Worm (Caenorhabditis elegans): Measurements from ENCODE around the gene ost-1.

Gene ost-1

ce11 chrIV:1093870-1094564 is 13.2 kb upstream of the ost-1 start, which contains the start of the genes cct-8 and Y55F3AR.2 (continued):
- peak; percentile 39 for TF ChIP-seq mbf-1 (tag; optimal IDR thresholded peaks at IDR 0.05)
- TF ChIP-seq ztf-4 (tag; optimal IDR thresholded peaks at IDR 0.05): peak; percentile 96
- peak; percentile 79 for TF ChIP-seq ceh-16 (tag; optimal IDR thresholded peaks at IDR 0.05)
- peak; percentile 100 for TF ChIP-seq lsy-2 (tag; optimal IDR thresholded peaks at IDR 0.05)
- no peak for TF ChIP-seq alr-1 (tag; optimal IDR thresholded peaks at IDR 0.05)
- peak; percentile 69 for TF ChIP-seq unc-62 (GFP tag; optimal IDR thresholded peaks at IDR 0.05)
- TF ChIP-seq ztf-11 (tag; optimal IDR thresholded peaks at IDR 0.05): peak; percentile 80
- peak; percentile 92 for TF ChIP-seq nhr-10 (tag; optimal IDR thresholded peaks at IDR 0.05)
- TF ChIP-seq skn-1 (tag; optimal IDR thresholded peaks at IDR 0.05): peak; percentile 77
- peak; percentile 98 for TF ChIP-seq sma-3 (GFP tag; optimal IDR thresholded peaks at IDR 0.05)
- TF ChIP-seq snpc-4 (tag; optimal IDR thresholded peaks at IDR 0.05): peak; percentile 81
- TF ChIP-seq unc-39 (tag; optimal IDR thresholded peaks at IDR 0.05): no peak
- TF ChIP-seq lin-11 (tag; optimal IDR thresholded peaks at IDR 0.05): peak; percentile 99
- peak; percentile 97 for TF ChIP-seq lin-13 (GFP tag; optimal IDR thresholded peaks at IDR 0.05)
- peak; percentile 51 for TF ChIP-seq aly-2 (tag; optimal IDR thresholded peaks at IDR 0.05)

ce11 chrIV:1096154-1096553 is 11.0 kb upstream of the ost-1 start:
- no peak for TF ChIP-seq dmd-4 (tag; optimal IDR thresholded peaks at IDR 0.05)
- TF ChIP-seq nhr-77 (tag; optimal IDR thresholded peaks at IDR 0.05): no peak
- no peak for TF ChIP-seq lin-13 (GFP tag; optimal IDR thresholded peaks at IDR 0.05)
- no peak for TF ChIP-seq unc-39 (tag; optimal IDR thresholded peaks at IDR 0.05)
- no peak for TF ChIP-seq nhr-10 (tag; optimal IDR thresholded peaks at IDR 0.05)
- TF ChIP-seq blmp-1 (tag; optimal IDR thresholded peaks at IDR 0.05; ENCODE audit: insufficient read depth): no peak
- no peak for TF ChIP-seq snpc-4 (tag; optimal IDR thresholded peaks at IDR 0.05)
- no peak for TF ChIP-seq nhr-237 (tag; optimal IDR thresholded peaks at IDR 0.05)
- TF ChIP-seq crh-2 (tag; optimal IDR thresholded peaks at IDR 0.05): no peak
- no peak for TF ChIP-seq nhr-11 (tag; optimal IDR thresholded peaks at IDR 0.05)
- TF ChIP-seq mab-5 (tag; optimal IDR thresholded peaks at IDR 0.05): no peak
- no peak for TF ChIP-seq nhr-12 (tag; optimal IDR thresholded peaks at IDR 0.05)
- TF ChIP-seq F13H6.1 (tag; optimal IDR thresholded peaks at IDR 0.05): no peak
- no peak for TF ChIP-seq R02D3.7 (tag; optimal IDR thresholded peaks at IDR 0.05)
- no peak for TF ChIP-seq lin-11 (tag; optimal IDR thresholded peaks at IDR 0.05)
- TF ChIP-seq nhr-21 (tag; optimal IDR thresholded peaks at IDR 0.05): no peak
- no peak for TF ChIP-seq skn-1 (tag; optimal IDR thresholded peaks at IDR 0.05)
- TF ChIP-seq sma-9 (GFP tag; optimal IDR thresholded peaks at IDR 0.05): no peak
- TF ChIP-seq sma-9 (tag; optimal IDR thresholded peaks at IDR 0.05): no peak
- no peak for TF ChIP-seq zag-1 (tag; optimal IDR thresholded peaks at IDR 0.05)
- TF ChIP-seq lin-39 (tag; optimal IDR thresholded peaks at IDR 0.05): no peak

- no peak for TF ChIP-seq nhr-6 (tag; optimal IDR thresholded peaks at IDR 0.05)
- no peak for TF ChIP-seq sma-9 (GFP tag; optimal IDR thresholded peaks at IDR 0.05)
- TF ChIP-seq sma-9 (tag; optimal IDR thresholded peaks at IDR 0.05): no peak
- no peak for TF ChIP-seq ceh-82 (tag; optimal IDR thresholded peaks at IDR 0.05)
- TF ChIP-seq alr-1 (tag; optimal IDR thresholded peaks at IDR 0.05): no peak
- TF ChIP-seq nhr-11 (tag; optimal IDR thresholded peaks at IDR 0.05): no peak
- no peak for TF ChIP-seq nhr-237 (tag; optimal IDR thresholded peaks at IDR 0.05)
- no peak for TF ChIP-seq R02D3.7 (tag; optimal IDR thresholded peaks at IDR 0.05)
- TF ChIP-seq blmp-1 (tag; optimal IDR thresholded peaks at IDR 0.05; ENCODE audit: insufficient read depth): no peak
- no peak for TF ChIP-seq snpc-4 (tag; optimal IDR thresholded peaks at IDR 0.05)
- TF ChIP-seq elt-1 (tag; optimal IDR thresholded peaks at IDR 0.05): no peak
- no peak for TF ChIP-seq egl-27 (tag; optimal IDR thresholded peaks at IDR 0.05)
- no peak for TF ChIP-seq gmeb-1 (tag; optimal IDR thresholded peaks at IDR 0.05)
- no peak for TF ChIP-seq mab-5 (tag; optimal IDR thresholded peaks at IDR 0.05)
- TF ChIP-seq ztf-11 (tag; optimal IDR thresholded peaks at IDR 0.05): no peak
- TF ChIP-seq nhr-25 (tag; optimal IDR thresholded peaks at IDR 0.05): no peak
- TF ChIP-seq peb-1 (tag; optimal IDR thresholded peaks at IDR 0.05): no peak
- no peak for TF ChIP-seq elt-3 (tag; optimal IDR thresholded peaks at IDR 0.05)
These were observed 10.0 kb upstream of the ost-1 start, which contains the start of gene cox-18 for ce11 chrIV:1097153-1097552. TSS of gene cox-18 (plus strand) at chrIV:1097453.

- TF ChIP-seq mdl-1 (tag; optimal IDR thresholded peaks at IDR 0.05): no peak
- TF ChIP-seq C34F6.9 (tag; optimal IDR thresholded peaks at IDR 0.05): no peak
- no peak for TF ChIP-seq R02D3.7 (tag; optimal IDR thresholded peaks at IDR 0.05)
- no peak for TF ChIP-seq nhr-77 (tag; optimal IDR thresholded peaks at IDR 0.05)
- TF ChIP-seq lin-39 (tag; optimal IDR thresholded peaks at IDR 0.05): no peak
- no peak for TF ChIP-seq blmp-1 (tag; optimal IDR thresholded peaks at IDR 0.05; ENCODE audit: insufficient read depth)
- TF ChIP-seq nhr-21 (tag; optimal IDR thresholded peaks at IDR 0.05): no peak
- no peak for TF ChIP-seq elt-1 (tag; optimal IDR thresholded peaks at IDR 0.05)
- no peak for TF ChIP-seq nhr-23 (tag; optimal IDR thresholded peaks at IDR 0.05)
- no peak for TF ChIP-seq peb-1 (tag; optimal IDR thresholded peaks at IDR 0.05)
- no peak for TF ChIP-seq dmd-4 (tag; optimal IDR thresholded peaks at IDR 0.05)
- no peak for TF ChIP-seq ceh-16 (tag; optimal IDR thresholded peaks at IDR 0.05)
- TF ChIP-seq ztf-4 (tag; optimal IDR thresholded peaks at IDR 0.05): no peak
- no peak for TF ChIP-seq mbf-1 (tag; optimal IDR thresholded peaks at IDR 0.05)
- TF ChIP-seq fos-1 (tag; optimal IDR thresholded peaks at IDR 0.05): no peak
- no peak for TF ChIP-seq alr-1 (tag; optimal IDR thresholded peaks at IDR 0.05)
- TF ChIP-seq mab-5 (tag; optimal IDR thresholded peaks at IDR 0.05): no peak
- no peak for TF ChIP-seq F13H6.1 (tag; optimal IDR thresholded peaks at IDR 0.05)
- no peak for TF ChIP-seq elt-3 (tag; optimal IDR thresholded peaks at IDR 0.05)
These were observed 2.7 kb upstream of the ost-1 start, which contains the start of the genes C44B12.9 and C44B12.3 for ce11 chrIV:1104518-1104917. TSS of gene C44B12.9 (minus strand) at chrIV:1104618. TSS of gene C44B12.3 (plus strand) at chrIV:1104766.
